Fruit fly (Drosophila melanogaster): Measurements from ENCODE around the gene Eip74EF.
A peak's percentile ranks its signal among the peaks of the same experiment; 100 is the strongest.

The Eip74EF gene

dm6 chr3L:17644906-17645244 lies 25.8 kb upstream of the Eip74EF start, which contains the start of gene Pep (continued):
- TF ChIP-seq CG17361 (GFP tag; IDR thresholded peaks at IDR 0.05) (peak; percentile 53; the same call in 2 of the 3 replicates), Fer2 (tag; optimal IDR thresholded peaks at IDR 0.05) (no peak), CG10267 (tag; optimal IDR thresholded peaks at IDR 0.05) (peak; percentile 68), CG10543 (GFP tag; optimal IDR thresholded peaks at IDR 0.05) (no peak), fd3F (GFP tag; optimal IDR thresholded peaks at IDR 0.05) (no peak), Antp (GFP tag; optimal IDR thresholded peaks at IDR 0.05) (peak; percentile 34), CG30431 (GFP tag; optimal IDR thresholded peaks at IDR 0.05) (no peak), CG2120 (GFP tag; optimal IDR thresholded peaks at IDR 0.05) (peak; percentile 56), CG42726 (GFP tag; IDR thresholded peaks at IDR 0.05; ENCODE audit: partially characterized antibody) (peak; percentile 99), Lim3 (GFP tag; IDR thresholded peaks at IDR 0.05) (no peak), Doc3 (GFP tag; IDR thresholded peaks at IDR 0.05; ENCODE audit: partially characterized antibody) (peak; percentile 98), hth (optimal IDR thresholded peaks at IDR 0.05) (no peak), Jarid2 (GFP tag; optimal IDR thresholded peaks at IDR 0.05) (peak; percentile 60), CG17612 (GFP tag; IDR thresholded peaks at IDR 0.05) (no peak), Dip2 (GFP tag; IDR thresholded peaks at IDR 0.05) (no peak), ap (GFP tag; IDR thresholded peaks at IDR 0.05) (no peak), B-H2 (GFP tag; optimal IDR thresholded peaks at IDR 0.05) (peak; percentile 60), CG10959 (GFP tag; IDR thresholded peaks at IDR 0.05) (no peak), chif (GFP tag; optimal IDR thresholded peaks at IDR 0.05) (no peak), CG17802 (tag; optimal IDR thresholded peaks at IDR 0.05) (peak; percentile 54), CG2202 (tag; optimal IDR thresholded peaks at IDR 0.05) (peak; percentile 31), HLH3B (GFP tag; IDR thresholded peaks at IDR 0.05) (no peak; the same call in 1 of the 2 replicates), CG7786 (GFP tag; optimal IDR thresholded peaks at IDR 0.05) (no peak), CG2889 (GFP tag; IDR thresholded peaks at IDR 0.05) (no peak), CG8089 (GFP tag; optimal IDR thresholded peaks at IDR 0.05) (peak; percentile 29), ac (GFP tag; optimal IDR thresholded peaks at IDR 0.05) (no peak), chm (GFP tag; IDR thresholded peaks at IDR 0.05) (no peak; the same call in 1 of the 2 replicates), salm (tag; optimal IDR thresholded peaks at IDR 0.05) (no peak), Sry-δ (GFP tag; optimal IDR thresholded peaks at IDR 0.05) (peak; percentile 100), run (tag; optimal IDR thresholded peaks at IDR 0.05) (no peak), Ada2b (GFP tag; IDR thresholded peaks at IDR 0.05) (no peak), Atf-2 (GFP tag; optimal IDR thresholded peaks at IDR 0.05) (peak; percentile 8), Doc2 (GFP tag; IDR thresholded peaks at IDR 0.05) (no peak), sqz (GFP tag; optimal IDR thresholded peaks at IDR 0.05) (no peak), sc (optimal IDR thresholded peaks at IDR 0.05) (no peak), sc (GFP tag; optimal IDR thresholded peaks at IDR 0.05) (no peak), Six4 (GFP tag; optimal IDR thresholded peaks at IDR 0.05) (no peak), ara (GFP tag; IDR thresholded peaks at IDR 0.05) (no peak), zf30C (GFP tag; optimal IDR thresholded peaks at IDR 0.05) (peak; percentile 8), D19A (tag; optimal IDR thresholded peaks at IDR 0.05) (no peak), lov (optimal IDR thresholded peaks at IDR 0.05) (no peak), lov (GFP tag; IDR thresholded peaks at IDR 0.05) (no peak), Dek (tag; optimal IDR thresholded peaks at IDR 0.05) (no peak), Hand (GFP tag; optimal IDR thresholded peaks at IDR 0.05) (peak; percentile 12), E2f1 (GFP tag; IDR thresholded peaks at IDR 0.05) (no peak), sens-2 (GFP tag; IDR thresholded peaks at IDR 0.05) (no peak), Asciz (GFP tag; optimal IDR thresholded peaks at IDR 0.05) (no peak), ab (GFP tag; optimal IDR thresholded peaks at IDR 0.05) (no peak), disco-r (GFP tag; optimal IDR thresholded peaks at IDR 0.05) (no peak), Gsc (GFP tag; IDR thresholded peaks at IDR 0.05) (no peak), CG4617 (GFP tag; optimal IDR thresholded peaks at IDR 0.05; ENCODE audit: borderline replicate concordance) (peak; percentile 36), CG32532 (GFP tag; IDR thresholded peaks at IDR 0.05) (no peak), CG10147 (GFP tag; optimal IDR thresholded peaks at IDR 0.05) (peak; percentile 35)
